Fruit fly (Drosophila melanogaster) whole organism, adult: ENCODE results near the gene CG9586.

Experiments used
- CG7045 ChIP-seq: fragments of 200-800 bp; sonication (Bioruptor generic); optimal IDR thresholded peaks from 2 replicates; lab custom pipeline; 2017; ENCODE audit warnings: missing biosample characterization, mild to moderate bottlenecking, missing genetic modification characterization
- CG7101 ChIP-seq: fragments of 200-800 bp; sonication (Bioruptor generic); optimal IDR thresholded peaks from 2 replicates; lab custom pipeline; 2018; ENCODE audit warnings: missing biosample characterization, mild to moderate bottlenecking, missing genetic modification characterization, moderate library complexity
- Clk ChIP-seq: fragments of 200-800 bp; sonication (Bioruptor generic); optimal IDR thresholded peaks from 2 replicates; lab custom pipeline; 2017; ENCODE audit warnings: missing biosample characterization, missing genetic modification characterization
- cnc ChIP-seq, 2 experiments: fragments of >200 bp; optimal IDR thresholded peaks; 2 replicates each; lab custom pipeline; 2017
- kay ChIP-seq: fragments of 200-800 bp; sonication (Bioruptor generic); peaks from one replicate; lab custom pipeline; 2016; ENCODE audit warnings: missing biosample characterization, missing genetic modification characterization, borderline replicate concordance

CG9586 gene

dm6 chr2L:9120475-9121309 is 45.6 kb downstream of the CG9586 start:
- TF ChIP-seq cnc (optimal IDR thresholded peaks at IDR 0.05; lab: Kevin White, UChicago) (no peak), CG7101 (tag; lab: Kevin White, UChicago) (no peak), CG7045 (GFP tag; lab: Kevin White, UChicago) (no peak), Clk (no peak), kay (GFP tag; lab: Kevin White, UChicago) (no peak)
